Worm (Caenorhabditis elegans): Measurements from ENCODE around the gene F13H6.5.

F13H6.5 gene

ce11 chrV:6399831-6400230 is 25.1 kb upstream of the F13H6.5 start, which contains the start of gene gfi-1:
TSS of gene gfi-1 (minus strand) at chrV:6399931.
- TF ChIP-seq tab-1 (GFP tag; IDR thresholded peaks at IDR 0.05): no peak
- no peak for TF ChIP-seq cog-1 (tag; optimal IDR thresholded peaks at IDR 0.05)
- no peak for TF ChIP-seq T22C8.4 (GFP tag; IDR thresholded peaks at IDR 0.05)
- TF ChIP-seq ztf-29 (GFP tag; IDR thresholded peaks at IDR 0.05): no peak
- no peak for TF ChIP-seq med-1 (GFP tag; optimal IDR thresholded peaks at IDR 0.05; ENCODE audit: insufficient read depth)
- TF ChIP-seq ztf-23 (GFP tag; IDR thresholded peaks at IDR 0.05): no peak
- TF ChIP-seq flt-1 (GFP tag; IDR thresholded peaks at IDR 0.05): no peak
- TF ChIP-seq klf-2 (GFP tag; conservative IDR thresholded peaks at IDR 0.05): no peak
- TF ChIP-seq ref-1 (GFP tag; conservative IDR thresholded peaks at IDR 0.05): no peak

ce11 chrV:6398922-6399321 is 24.2 kb upstream of the F13H6.5 start:
- TF ChIP-seq klf-2 (GFP tag; conservative IDR thresholded peaks at IDR 0.05): no peak
- TF ChIP-seq flt-1 (GFP tag; IDR thresholded peaks at IDR 0.05): no peak
- no peak for TF ChIP-seq T22C8.4 (GFP tag; IDR thresholded peaks at IDR 0.05)
- TF ChIP-seq med-1 (GFP tag; optimal IDR thresholded peaks at IDR 0.05; ENCODE audit: insufficient read depth): no peak
- no peak for TF ChIP-seq tab-1 (GFP tag; IDR thresholded peaks at IDR 0.05)
- TF ChIP-seq ztf-23 (GFP tag; IDR thresholded peaks at IDR 0.05): no peak
- no peak for TF ChIP-seq ref-1 (GFP tag; conservative IDR thresholded peaks at IDR 0.05)
- TF ChIP-seq cog-1 (tag; optimal IDR thresholded peaks at IDR 0.05): no peak
- no peak for TF ChIP-seq ztf-29 (GFP tag; IDR thresholded peaks at IDR 0.05)

ce11 chrV:6390163-6390562 is 15.4 kb upstream of the F13H6.5 start, which contains the start of gene F57F4.1:
TSS of gene F57F4.1 (plus strand) at chrV:6390463.
- TF ChIP-seq flt-1 (GFP tag; IDR thresholded peaks at IDR 0.05) (no peak), med-1 (GFP tag; optimal IDR thresholded peaks at IDR 0.05; ENCODE audit: insufficient read depth) (no peak), ref-1 (GFP tag; conservative IDR thresholded peaks at IDR 0.05) (no peak), ztf-29 (GFP tag; IDR thresholded peaks at IDR 0.05) (no peak), cog-1 (tag; optimal IDR thresholded peaks at IDR 0.05) (no peak), T22C8.4 (GFP tag; IDR thresholded peaks at IDR 0.05) (no peak), tab-1 (GFP tag; IDR thresholded peaks at IDR 0.05) (no peak)

ce11 chrV:6389634-6390033 is 14.9 kb upstream of the F13H6.5 start, which contains the start of gene F57F4.2:
TSS of gene F57F4.2 (minus strand) at chrV:6389734.
- no peak for TF ChIP-seq ztf-29 (GFP tag; IDR thresholded peaks at IDR 0.05)
- TF ChIP-seq cog-1 (tag; optimal IDR thresholded peaks at IDR 0.05): no peak
- TF ChIP-seq ref-1 (GFP tag; conservative IDR thresholded peaks at IDR 0.05): no peak
- TF ChIP-seq med-1 (GFP tag; optimal IDR thresholded peaks at IDR 0.05; ENCODE audit: insufficient read depth): no peak
- no peak for TF ChIP-seq T22C8.4 (GFP tag; IDR thresholded peaks at IDR 0.05)
- no peak for TF ChIP-seq klf-2 (GFP tag; conservative IDR thresholded peaks at IDR 0.05)
- no peak for TF ChIP-seq tab-1 (GFP tag; IDR thresholded peaks at IDR 0.05)
- TF ChIP-seq ztf-23 (GFP tag; IDR thresholded peaks at IDR 0.05): no peak
- no peak for TF ChIP-seq flt-1 (GFP tag; IDR thresholded peaks at IDR 0.05)

ce11 chrV:6385677-6386276 is 11.0 kb upstream of the F13H6.5 start:
- TF ChIP-seq ref-1 (GFP tag; conservative IDR thresholded peaks at IDR 0.05) (no peak), klf-2 (GFP tag; conservative IDR thresholded peaks at IDR 0.05) (no peak), tab-1 (GFP tag; IDR thresholded peaks at IDR 0.05) (no peak), ztf-23 (GFP tag; IDR thresholded peaks at IDR 0.05) (no peak), flt-1 (GFP tag; IDR thresholded peaks at IDR 0.05) (no peak), cog-1 (tag; optimal IDR thresholded peaks at IDR 0.05) (no peak), med-1 (GFP tag; optimal IDR thresholded peaks at IDR 0.05; ENCODE audit: insufficient read depth) (no peak), ztf-29 (GFP tag; IDR thresholded peaks at IDR 0.05) (no peak), T22C8.4 (GFP tag; IDR thresholded peaks at IDR 0.05) (no peak)

ce11 chrV:6368494-6368893 is 6.2 kb downstream of the F13H6.5 start:
- no peak for TF ChIP-seq klf-2 (GFP tag; conservative IDR thresholded peaks at IDR 0.05)
- TF ChIP-seq flt-1 (GFP tag; IDR thresholded peaks at IDR 0.05): no peak

ce11 chrV:6365597-6365996 is 9.1 kb downstream of the F13H6.5 start, which contains the start of gene cest-33:
TSS of gene cest-33 (minus strand) at chrV:6365671.
- no peak for TF ChIP-seq ref-1 (GFP tag; conservative IDR thresholded peaks at IDR 0.05)
- TF ChIP-seq tab-1 (GFP tag; IDR thresholded peaks at IDR 0.05): no peak
- TF ChIP-seq flt-1 (GFP tag; IDR thresholded peaks at IDR 0.05): no peak
- no peak for TF ChIP-seq med-1 (GFP tag; optimal IDR thresholded peaks at IDR 0.05; ENCODE audit: insufficient read depth)
- TF ChIP-seq T22C8.4 (GFP tag; IDR thresholded peaks at IDR 0.05): no peak
- TF ChIP-seq ztf-23 (GFP tag; IDR thresholded peaks at IDR 0.05): no peak
- TF ChIP-seq klf-2 (GFP tag; conservative IDR thresholded peaks at IDR 0.05): no peak
- TF ChIP-seq ztf-29 (GFP tag; IDR thresholded peaks at IDR 0.05): no peak
- no peak for TF ChIP-seq cog-1 (tag; optimal IDR thresholded peaks at IDR 0.05)

ce11 chrV:6364806-6365205 is 9.9 kb downstream of the F13H6.5 start:
- TF ChIP-seq ztf-29 (GFP tag; IDR thresholded peaks at IDR 0.05) (no peak), T22C8.4 (GFP tag; IDR thresholded peaks at IDR 0.05) (no peak), ztf-23 (GFP tag; IDR thresholded peaks at IDR 0.05) (no peak), med-1 (GFP tag; optimal IDR thresholded peaks at IDR 0.05; ENCODE audit: insufficient read depth) (no peak), ref-1 (GFP tag; conservative IDR thresholded peaks at IDR 0.05) (no peak), tab-1 (GFP tag; IDR thresholded peaks at IDR 0.05) (no peak), flt-1 (GFP tag; IDR thresholded peaks at IDR 0.05) (no peak), cog-1 (tag; optimal IDR thresholded peaks at IDR 0.05) (no peak), klf-2 (GFP tag; conservative IDR thresholded peaks at IDR 0.05) (no peak)

ce11 chrV:6361688-6362087 is 13.1 kb downstream of the F13H6.5 start:
- TF ChIP-seq T22C8.4 (GFP tag; IDR thresholded peaks at IDR 0.05) (no peak), klf-2 (GFP tag; conservative IDR thresholded peaks at IDR 0.05) (no peak), med-1 (GFP tag; optimal IDR thresholded peaks at IDR 0.05; ENCODE audit: insufficient read depth) (no peak), tab-1 (GFP tag; IDR thresholded peaks at IDR 0.05) (no peak), ztf-23 (GFP tag; IDR thresholded peaks at IDR 0.05) (no peak), cog-1 (tag; optimal IDR thresholded peaks at IDR 0.05) (no peak), ztf-29 (GFP tag; IDR thresholded peaks at IDR 0.05) (no peak), ref-1 (GFP tag; conservative IDR thresholded peaks at IDR 0.05) (no peak), flt-1 (GFP tag; IDR thresholded peaks at IDR 0.05) (no peak)

ce11 chrV:6359522-6359921 is 15.2 kb downstream of the F13H6.5 start:
- TF ChIP-seq ztf-29 (GFP tag; IDR thresholded peaks at IDR 0.05) (no peak), tab-1 (GFP tag; IDR thresholded peaks at IDR 0.05) (no peak), flt-1 (GFP tag; IDR thresholded peaks at IDR 0.05) (no peak), cog-1 (tag; optimal IDR thresholded peaks at IDR 0.05) (no peak), T22C8.4 (GFP tag; IDR thresholded peaks at IDR 0.05) (no peak), med-1 (GFP tag; optimal IDR thresholded peaks at IDR 0.05; ENCODE audit: insufficient read depth) (no peak), ref-1 (GFP tag; conservative IDR thresholded peaks at IDR 0.05) (no peak)
